Fruit fly (Drosophila melanogaster) whole organism, prepupa: ENCODE data around the gene dpp.

Experiments used
- Blimp-1 ChIP-seq: fragments of 200-800 bp; sonication (Bioruptor generic); optimal IDR thresholded peaks from 3 replicates; lab custom pipeline; 2017; ENCODE audit warnings: missing biosample characterization, missing genetic modification characterization, mild to moderate bottlenecking, moderate library complexity, missing genetic modification reagents
- CG10631 ChIP-seq: fragments of 200-800 bp; sonication (Bioruptor generic); optimal IDR thresholded peaks from 2 replicates; lab custom pipeline; 2016; ENCODE audit warnings: missing biosample characterization, missing genetic modification characterization
- CG10669 ChIP-seq: fragments of 200-800 bp; sonication (Bioruptor generic); optimal IDR thresholded peaks from 3 replicates; lab custom pipeline; 2018; ENCODE audit warnings: missing biosample characterization, mild to moderate bottlenecking, missing genetic modification characterization, moderate library complexity
- CG11762 ChIP-seq: fragments of 200-800 bp; sonication (Bioruptor generic); optimal IDR thresholded peaks from 3 replicates; lab custom pipeline; 2016; ENCODE audit warnings: missing biosample characterization, missing genetic modification characterization; ENCODE audit not compliant: insufficient read depth
- CG11902 ChIP-seq: fragments of 200-800 bp; sonication (Bioruptor generic); optimal IDR thresholded peaks from 3 replicates; lab custom pipeline; 2016; ENCODE audit warnings: missing biosample characterization, missing genetic modification characterization
- CG1621 ChIP-seq: fragments of 200-800 bp; sonication (Bioruptor generic); optimal IDR thresholded peaks from 3 replicates; lab custom pipeline; 2018; ENCODE audit warnings: missing biosample characterization, mild to moderate bottlenecking, missing genetic modification characterization
- CG16779 ChIP-seq: fragments of 200-800 bp; sonication (Bioruptor generic); optimal IDR thresholded peaks from 3 replicates; lab custom pipeline; 2017; ENCODE audit warnings: missing biosample characterization, mild to moderate bottlenecking, missing genetic modification characterization
- CG3032 ChIP-seq: fragments of 200-800 bp; optimal IDR thresholded peaks from 2 replicates; lab custom pipeline; 2019; ENCODE audit warnings: missing biosample characterization, mild to moderate bottlenecking, missing genetic modification characterization, moderate library complexity
- CG31627 ChIP-seq: fragments of 200-800 bp; sonication (Bioruptor generic); optimal IDR thresholded peaks from 3 replicates; lab custom pipeline; 2016; ENCODE audit warnings: missing biosample characterization, missing genetic modification characterization
- CG32006 ChIP-seq: fragments of 200-800 bp; sonication (Bioruptor generic); optimal IDR thresholded peaks from 3 replicates; lab custom pipeline; 2017; ENCODE audit warnings: missing biosample characterization, mild to moderate bottlenecking, missing genetic modification characterization
- CG34406 ChIP-seq: fragments of 200-800 bp; sonication (Bioruptor generic); optimal IDR thresholded peaks from 3 replicates; lab custom pipeline; 2016; ENCODE audit warnings: missing biosample characterization, missing genetic modification characterization
- CG3919 ChIP-seq: fragments of 200-800 bp; sonication (Bioruptor generic); optimal IDR thresholded peaks from 3 replicates; lab custom pipeline; 2016; ENCODE audit warnings: missing biosample characterization, missing genetic modification characterization
- CG4318 ChIP-seq: fragments of 200-800 bp; sonication (Bioruptor generic); optimal IDR thresholded peaks from 3 replicates; lab custom pipeline; 2017; ENCODE audit warnings: missing biosample characterization, mild to moderate bottlenecking, missing genetic modification characterization
- CG6163 ChIP-seq: fragments of 200-800 bp; sonication (Bioruptor generic); IDR thresholded peaks from 3 replicates; pipeline ENCODE4 v1.3.6; 2022; ENCODE audit warnings: missing biosample characterization, missing genetic modification characterization
- CG6276 ChIP-seq: fragments of 200-800 bp; sonication (Bioruptor generic); optimal IDR thresholded peaks from 2 replicates; lab custom pipeline; 2017; ENCODE audit warnings: missing biosample characterization, mild to moderate bottlenecking, missing genetic modification characterization
- CG6792 ChIP-seq: fragments of 200-800 bp; sonication (Bioruptor generic); optimal IDR thresholded peaks from 3 replicates; lab custom pipeline; 2016; ENCODE audit warnings: missing biosample characterization, missing genetic modification characterization
- CG6808 ChIP-seq: fragments of 200-800 bp; sonication (Bioruptor generic); optimal IDR thresholded peaks from 3 replicates; lab custom pipeline; 2017; ENCODE audit warnings: missing biosample characterization, missing genetic modification characterization, mild to moderate bottlenecking, moderate library complexity, missing genetic modification reagents
- CG6854 ChIP-seq: fragments of 200-800 bp; sonication (Bioruptor generic); optimal IDR thresholded peaks from 2 replicates; lab custom pipeline; 2017; ENCODE audit warnings: missing biosample characterization, mild to moderate bottlenecking, missing genetic modification characterization
- CG8319 ChIP-seq: fragments of 200-800 bp; sonication (Bioruptor generic); optimal IDR thresholded peaks from 3 replicates; lab custom pipeline; 2016; ENCODE audit warnings: missing biosample characterization, missing genetic modification characterization
- CG8632 ChIP-seq: fragments of 200-800 bp; sonication (Bioruptor generic); optimal IDR thresholded peaks from 3 replicates; lab custom pipeline; 2016; ENCODE audit warnings: missing biosample characterization, missing genetic modification characterization
- Eip78C ChIP-seq: fragments of 200-800 bp; sonication (Bioruptor generic); peaks from one replicate; lab custom pipeline; 2016; ENCODE audit warnings: missing biosample characterization, missing genetic modification characterization
- Ets21C ChIP-seq: fragments of 200-800 bp; sonication (Bioruptor generic); optimal IDR thresholded peaks from 3 replicates; lab custom pipeline; 2016; ENCODE audit warnings: missing biosample characterization, missing genetic modification characterization
- Ets96B ChIP-seq: fragments of 200-800 bp; optimal IDR thresholded peaks from 2 replicates; lab custom pipeline; 2019; ENCODE audit warnings: missing biosample characterization, mild to moderate bottlenecking, missing genetic modification characterization, moderate library complexity
- Gug ChIP-seq: fragments of 200-800 bp; sonication (Bioruptor generic); IDR thresholded peaks from 2 replicates; pipeline ENCODE4 v1.3.6; 2022; ENCODE audit warnings: missing biosample characterization, missing genetic modification characterization
- Hr38 ChIP-seq: sonication (Bioruptor generic); optimal IDR thresholded peaks from 2 replicates; lab custom pipeline; 2016; ENCODE audit warnings: missing biosample characterization, missing genetic modification characterization
- Hr4 ChIP-seq: fragments of 200-800 bp; sonication (Bioruptor generic); optimal IDR thresholded peaks from 3 replicates; lab custom pipeline; 2016; ENCODE audit warnings: missing biosample characterization, missing genetic modification characterization
- Met ChIP-seq: fragments of 200-800 bp; sonication (Bioruptor generic); optimal IDR thresholded peaks from 3 replicates; lab custom pipeline; 2016; ENCODE audit warnings: missing biosample characterization, missing genetic modification characterization
- Smox ChIP-seq: fragments of 200-800 bp; sonication (Bioruptor generic); optimal IDR thresholded peaks from 3 replicates; lab custom pipeline; 2016; ENCODE audit warnings: missing biosample characterization, missing genetic modification characterization
- Sox102F ChIP-seq: fragments of 200-800 bp; sonication (Bioruptor generic); optimal IDR thresholded peaks from 2 replicates; lab custom pipeline; 2016; ENCODE audit warnings: missing biosample characterization, mild to moderate bottlenecking, missing genetic modification characterization
- Sox14 ChIP-seq: fragments of 200-800 bp; sonication (Bioruptor generic); optimal IDR thresholded peaks from 3 replicates; lab custom pipeline; 2016; ENCODE audit warnings: missing biosample characterization, missing genetic modification characterization
- achi ChIP-seq: fragments of 200-800 bp; sonication (Bioruptor generic); optimal IDR thresholded peaks from 3 replicates; lab custom pipeline; 2016; ENCODE audit warnings: missing biosample characterization, missing genetic modification characterization
- acj6 ChIP-seq: fragments of 200-800 bp; sonication (Bioruptor generic); optimal IDR thresholded peaks from 3 replicates; lab custom pipeline; 2016; ENCODE audit warnings: missing biosample characterization, missing genetic modification characterization
- cyc ChIP-seq: fragments of 200-800 bp; sonication (Bioruptor generic); optimal IDR thresholded peaks from 3 replicates; lab custom pipeline; 2016; ENCODE audit warnings: missing biosample characterization, missing genetic modification characterization
- dsx ChIP-seq: fragments of 200-800 bp; optimal IDR thresholded peaks from 3 replicates; lab custom pipeline; 2019; ENCODE audit warnings: missing biosample characterization, mild to moderate bottlenecking, missing genetic modification characterization, moderate library complexity; ENCODE audit not compliant: poor library complexity, severe bottlenecking
- eg ChIP-seq: fragments of 200-800 bp; sonication (Bioruptor generic); IDR thresholded peaks from 3 replicates; pipeline ENCODE4 v1.3.6; 2022; ENCODE audit warnings: missing biosample characterization, missing genetic modification characterization
- esn ChIP-seq: fragments of 200-800 bp; sonication (Bioruptor generic); optimal IDR thresholded peaks from 2 replicates; lab custom pipeline; 2016; ENCODE audit warnings: missing biosample characterization, mild to moderate bottlenecking, missing genetic modification characterization, moderate library complexity
- fd59A ChIP-seq: fragments of 200-800 bp; sonication (Bioruptor generic); optimal IDR thresholded peaks from 2 replicates; lab custom pipeline; 2017; ENCODE audit warnings: missing biosample characterization, mild to moderate bottlenecking, missing genetic modification characterization, missing genetic modification reagents
- fd85E ChIP-seq: fragments of 200-800 bp; sonication (Bioruptor generic); optimal IDR thresholded peaks from 3 replicates; lab custom pipeline; 2016; ENCODE audit warnings: missing biosample characterization, missing genetic modification characterization
- lz ChIP-seq: fragments of 200-800 bp; sonication (Bioruptor generic); optimal IDR thresholded peaks from 3 replicates; lab custom pipeline; 2016; ENCODE audit warnings: missing biosample characterization, missing genetic modification characterization
- net ChIP-seq: fragments of 200-800 bp; sonication (Bioruptor generic); optimal IDR thresholded peaks from 3 replicates; lab custom pipeline; 2016; ENCODE audit warnings: missing biosample characterization, missing genetic modification characterization
- pdm3 ChIP-seq: fragments of 200-800 bp; sonication (Bioruptor generic); optimal IDR thresholded peaks from 3 replicates; lab custom pipeline; 2016; ENCODE audit warnings: missing biosample characterization, missing genetic modification characterization
- salr ChIP-seq, 2 experiments: fragments of 200-800 bp; sonication (Bioruptor generic); optimal IDR thresholded peaks; 3 replicates each; lab custom pipeline; 2016 to 2018; ENCODE audit warnings: missing biosample characterization in 2 of 2, missing genetic modification characterization in 2 of 2, mild to moderate bottlenecking in 1 of 2
- svp ChIP-seq: fragments of 200-800 bp; sonication (Bioruptor generic); peaks from one replicate; lab custom pipeline; 2016; ENCODE audit warnings: missing biosample characterization, missing genetic modification characterization
- topi ChIP-seq: fragments of 200-800 bp; sonication (Bioruptor generic); optimal IDR thresholded peaks from 3 replicates; lab custom pipeline; 2016; ENCODE audit warnings: missing biosample characterization, missing genetic modification characterization

The dpp gene

dm6 chr2L:2486851-2487250 lies 58.7 kb downstream of the dpp start (continued):
- TF ChIP-seq Eip78C (GFP tag; lab: Kevin White, UChicago) = peak; percentile 97
- TF ChIP-seq CG11902 (GFP tag; lab: Kevin White, UChicago) = peak; percentile 60
- peak; percentile 84 for TF ChIP-seq CG10631 (GFP tag; lab: Kevin White, UChicago)
- TF ChIP-seq Ets96B (tag; lab: Kevin White, UChicago) = peak; percentile 84
- TF ChIP-seq salr (GFP tag; optimal IDR thresholded peaks at IDR 0.05; lab: Kevin White, UChicago) = peak; percentile 65 to 69
- TF ChIP-seq Met (GFP tag; lab: Kevin White, UChicago) = peak; percentile 85
- peak; percentile 65 for TF ChIP-seq Hr4 (GFP tag; lab: Kevin White, UChicago)
- peak; percentile 84 for TF ChIP-seq lz
- peak; percentile 72 for TF ChIP-seq CG1621 (tag; lab: Kevin White, UChicago)
- TF ChIP-seq acj6 (GFP tag; lab: Kevin White, UChicago) = peak; percentile 83
- TF ChIP-seq dsx (GFP tag; lab: Kevin White, UChicago) = peak; percentile 67
- TF ChIP-seq CG6792 (GFP tag; lab: Kevin White, UChicago) = peak; percentile 80
- peak; percentile 93 for TF ChIP-seq svp (GFP tag; lab: Kevin White, UChicago)
- TF ChIP-seq net = peak; percentile 77
- peak; percentile 79 for TF ChIP-seq CG10669 (GFP tag; lab: Kevin White, UChicago)
- peak; percentile 77 for TF ChIP-seq CG32006 (GFP tag; lab: Kevin White, UChicago)
- peak; percentile 9 for TF ChIP-seq fd85E

dm6 chr2L:2492571-2492691 lies 64.3 kb downstream of the dpp start, which contains the start of gene Slh:
TSS of gene Slh (minus strand) at chr2L:2492671.
- TF ChIP-seq CG6808 (GFP tag; lab: Kevin White, UChicago) (no peak), CG1621 (tag; lab: Kevin White, UChicago) (no peak), CG8632 (no peak), net (no peak), CG6792 (GFP tag; lab: Kevin White, UChicago) (no peak), CG34406 (GFP tag; lab: Kevin White, UChicago) (no peak), CG3032 (tag; lab: Kevin White, UChicago) (no peak), CG16779 (tag; lab: Kevin White, UChicago) (no peak)

dm6 chr2L:2492692-2493626 lies 64.8 kb downstream of the dpp start, which contains the start of gene oaf:
TSS of gene oaf (plus strand) at chr2L:2492955.
- TF ChIP-seq pdm3 (GFP tag; lab: Kevin White, UChicago) = peak; percentile 50
- TF ChIP-seq topi (GFP tag; lab: Kevin White, UChicago) = peak; percentile 37
- TF ChIP-seq CG31627 = peak; percentile 64
- TF ChIP-seq CG6854 (GFP tag; lab: Kevin White, UChicago) = peak; percentile 62
- no peak for TF ChIP-seq CG8632
- TF ChIP-seq Blimp-1 (GFP tag; lab: Kevin White, UChicago) = no peak
- peak; percentile 7 for TF ChIP-seq CG34406 (GFP tag; lab: Kevin White, UChicago)
- TF ChIP-seq Eip78C (GFP tag; lab: Kevin White, UChicago) = peak; percentile 83
- no peak for TF ChIP-seq Hr38 (GFP tag; lab: Kevin White, UChicago)
- TF ChIP-seq CG3919 (GFP tag; lab: Kevin White, UChicago) = peak; percentile 62
- no peak for TF ChIP-seq fd59A (GFP tag; lab: Kevin White, UChicago)
- TF ChIP-seq Sox102F (GFP tag; lab: Kevin White, UChicago) = peak; percentile 34
- no peak for TF ChIP-seq CG11902 (GFP tag; lab: Kevin White, UChicago)
- TF ChIP-seq achi = peak; percentile 9
- TF ChIP-seq Hr4 (GFP tag; lab: Kevin White, UChicago) = peak; percentile 61
- TF ChIP-seq CG6808 (GFP tag; lab: Kevin White, UChicago) = no peak
- peak; percentile 50; the same call in 1 of the 3 replicates for TF ChIP-seq CG6163 (GFP tag; lab: Robert Waterston, UW)
- TF ChIP-seq fd85E = no peak
- peak; percentile 1 for TF ChIP-seq dsx (GFP tag; lab: Kevin White, UChicago)
- TF ChIP-seq CG6792 (GFP tag; lab: Kevin White, UChicago) = peak; percentile 19
- TF ChIP-seq Gug (GFP tag; lab: Robert Waterston, UW) = 0 out of 2 replicates have a peak, but pooled peaks have one; percentile 11
- TF ChIP-seq CG4318 (GFP tag; lab: Kevin White, UChicago) = no peak
- TF ChIP-seq Smox = peak; percentile 56
- no peak for TF ChIP-seq CG10669 (GFP tag; lab: Kevin White, UChicago)
- TF ChIP-seq eg = peak; percentile 51
- no peak for TF ChIP-seq net
- peak; percentile 56 for TF ChIP-seq esn
- peak; percentile 45 for TF ChIP-seq Sox14
- peak; percentile 18 for TF ChIP-seq CG32006 (GFP tag; lab: Kevin White, UChicago)
- TF ChIP-seq CG10631 (GFP tag; lab: Kevin White, UChicago) = peak; percentile 58
- peak; percentile 47 for TF ChIP-seq cyc (GFP tag; lab: Kevin White, UChicago)
- peak; percentile 41 for TF ChIP-seq Ets21C (GFP tag; lab: Kevin White, UChicago)
- TF ChIP-seq CG11762 = no peak
- no peak for TF ChIP-seq CG6276 (GFP tag; lab: Kevin White, UChicago)
- no peak for TF ChIP-seq CG8319 (GFP tag; lab: Kevin White, UChicago)
- TF ChIP-seq acj6 (GFP tag; lab: Kevin White, UChicago) = peak; percentile 49
